Fruit fly (Drosophila melanogaster) whole organism, wandering third instar larva: Measurements from ENCODE around the gene mats.

Experiments
- Dif ChIP-seq: fragments of 200-275, 200-300 bp; sonication (Bioruptor generic); optimal IDR thresholded peaks from 2 replicates; lab custom pipeline; 2018; ENCODE audit warnings: missing biosample characterization, missing genetic modification characterization; ENCODE audit not compliant: partially characterized antibody
- Hnf4 ChIP-seq: fragments of 200-800 bp; sonication (Bioruptor generic); optimal IDR thresholded peaks from 2 replicates; lab custom pipeline; 2016; ENCODE audit warnings: missing biosample characterization, mild to moderate bottlenecking, missing genetic modification characterization
- Mio ChIP-seq: sonication (Bioruptor generic); optimal IDR thresholded peaks from 2 replicates; lab custom pipeline; 2016; ENCODE audit warnings: missing biosample characterization, missing genetic modification characterization
- br ChIP-seq: fragments of 200-800 bp; sonication (Bioruptor generic); optimal IDR thresholded peaks from 2 replicates; lab custom pipeline; 2016; ENCODE audit warnings: missing biosample characterization, missing genetic modification characterization

DNA sequence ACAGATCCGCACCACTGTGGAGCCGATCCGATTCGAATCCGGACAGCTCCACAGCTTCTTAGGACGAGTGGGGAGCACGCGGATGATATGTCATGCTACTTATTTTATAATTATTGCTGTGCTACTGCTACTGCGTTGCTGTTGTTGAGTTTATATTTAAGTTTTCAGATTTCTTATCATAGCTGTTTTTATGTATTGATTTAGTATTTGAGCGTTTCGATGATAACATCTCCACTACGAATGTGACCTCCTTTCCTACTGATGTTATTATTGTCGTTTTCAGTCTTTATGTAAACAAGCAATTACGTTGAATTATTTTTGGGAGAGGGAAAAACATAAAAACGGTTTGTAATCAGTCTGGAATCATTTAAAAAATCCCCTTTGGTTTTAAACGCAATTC is 35.0 kb downstream of the mats start:
- no peak for TF ChIP-seq Hnf4 (GFP tag; lab: Kevin White, UChicago)
- no peak for TF ChIP-seq Dif (GFP tag; lab: Kevin White, UChicago)
- TF ChIP-seq Mio (GFP tag; lab: Kevin White, UChicago) = no peak
- TF ChIP-seq br (GFP tag; lab: Kevin White, UChicago) = no peak
